Worm (Caenorhabditis elegans) whole organism, L3 larva: ENCODE data around the gene lurp-1.

ENCODE experiments used
- ceh-82 ChIP-seq: fragments of 150-350 bp; optimal IDR thresholded peaks from 2 replicates; lab custom pipeline; 2014; ENCODE audit warnings: missing biosample characterization, missing genetic modification characterization
- ceh-9 ChIP-seq: sonication (generic microtip); optimal IDR thresholded peaks from 2 replicates; lab custom pipeline; 2018; ENCODE audit warnings: missing biosample characterization, missing genetic modification characterization
- eor-1 ChIP-seq, 2 experiments: fragments of 150-350 bp; optimal IDR thresholded peaks; 2 replicates each; lab custom pipeline; 2014 to 2018; ENCODE audit warnings: missing biosample characterization in 2 of 2, missing genetic modification characterization in 2 of 2
- fkh-2 ChIP-seq: fragments of 150-350 bp; optimal IDR thresholded peaks from 2 replicates; lab custom pipeline; 2014; ENCODE audit warnings: missing biosample characterization, missing genetic modification reagents, missing genetic modification characterization
- jun-1 ChIP-seq: fragments of 150-350 bp; optimal IDR thresholded peaks from 2 replicates; lab custom pipeline; 2014; ENCODE audit warnings: missing biosample characterization, missing genetic modification reagents, missing genetic modification characterization
- lsy-12 ChIP-seq: sonication (generic microtip); optimal IDR thresholded peaks from 2 replicates; lab custom pipeline; 2016; ENCODE audit warnings: mild to moderate bottlenecking, missing genetic modification characterization, missing compliant biosample characterization
- mdl-1 ChIP-seq: fragments of 150-350 bp; optimal IDR thresholded peaks from 2 replicates; lab custom pipeline; 2014; ENCODE audit warnings: missing biosample characterization, missing genetic modification characterization
- nhr-67 ChIP-seq: fragments of 150-350 bp; optimal IDR thresholded peaks from 2 replicates; lab custom pipeline; 2014; ENCODE audit warnings: missing biosample characterization, missing genetic modification characterization
- nhr-77 ChIP-seq: fragments of 150-350 bp; optimal IDR thresholded peaks from 2 replicates; lab custom pipeline; 2014; ENCODE audit warnings: missing biosample characterization, missing genetic modification characterization
- snpc-4 ChIP-seq: fragments of 150-350 bp; optimal IDR thresholded peaks from 2 replicates; lab custom pipeline; 2014; ENCODE audit warnings: missing biosample characterization, missing genetic modification characterization
- unc-62 ChIP-seq: fragments of 150-350 bp; sonication (generic microtip); optimal IDR thresholded peaks from 4 replicates; lab custom pipeline; 2014; ENCODE audit warnings: missing biosample characterization, missing genetic modification reagents, missing genetic modification characterization
- ztf-11 ChIP-seq: fragments of 150-350 bp; optimal IDR thresholded peaks from 2 replicates; lab custom pipeline; 2014; ENCODE audit warnings: missing biosample characterization, missing genetic modification characterization

DNA sequence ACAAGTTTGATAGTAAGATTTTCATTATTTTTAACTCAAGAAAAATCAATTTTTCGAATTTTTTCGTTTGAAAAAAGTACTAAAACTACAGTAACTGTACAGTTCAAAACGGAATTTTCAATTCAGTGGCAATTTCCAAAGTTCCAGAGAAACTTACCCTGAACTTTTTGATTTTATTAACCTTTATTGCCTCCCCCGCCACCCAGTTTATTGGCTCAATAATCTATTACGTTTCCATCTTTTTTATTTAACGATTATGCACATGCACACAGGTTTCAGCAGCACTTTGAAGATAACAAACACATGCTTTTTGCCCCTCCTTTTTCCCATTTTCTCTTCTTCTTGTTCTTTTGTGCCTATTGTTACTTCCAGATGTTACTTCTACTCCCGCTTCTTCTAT, at the start of gene lurp-1:
- TF ChIP-seq mdl-1 (tag; lab: Kevin White, UChicago) (no peak), unc-62 (GFP tag; lab: Kevin White, UChicago) (no peak), ztf-11 (tag; lab: Kevin White, UChicago) (no peak), jun-1 (tag; lab: Kevin White, UChicago) (no peak), ceh-82 (tag; lab: Kevin White, UChicago) (no peak), lsy-12 (tag; lab: Kevin White, UChicago) (no peak), eor-1 (tag; optimal IDR thresholded peaks at IDR 0.05; lab: Kevin White, UChicago) (no peak), nhr-77 (no peak), nhr-67 (tag; lab: Kevin White, UChicago) (no peak), fkh-2 (tag; lab: Kevin White, UChicago) (no peak), ceh-9 (tag; lab: Kevin White, UChicago) (no peak), snpc-4 (no peak)
